Fruit fly (Drosophila melanogaster) S2 (cell line): Measurements from ENCODE around the gene CG13722.

Experiments
- CG8478 ChIP-seq: fragments of >200 bp; optimal IDR thresholded peaks from 2 replicates; lab custom pipeline; 2018
- CTCF ChIP-seq, 2 experiments: fragments of >200 bp; optimal IDR thresholded peaks; 2 replicates each; lab custom pipeline; 2018

DNA sequence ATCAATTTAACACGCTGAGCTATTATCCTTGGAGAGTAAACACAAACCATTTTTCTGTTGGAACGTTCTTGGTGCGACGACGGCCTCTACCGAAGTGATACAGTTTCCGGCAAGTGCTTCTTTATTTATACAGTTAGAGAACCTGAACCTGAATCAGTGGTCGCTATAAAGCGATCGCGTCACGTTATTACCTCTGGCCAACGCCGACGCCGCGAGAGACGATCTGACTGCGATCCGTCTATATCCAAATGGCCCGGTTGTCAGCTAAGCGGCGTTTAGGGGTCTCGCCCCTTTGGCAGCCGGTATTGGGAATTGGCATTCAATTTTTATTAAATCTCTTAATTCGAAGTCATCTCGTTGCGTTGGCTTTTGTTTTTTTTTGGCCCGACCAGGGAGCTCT, 32.7 kb downstream of the CG13722 start, which contains the start of gene CG11345:
- TF ChIP-seq CG8478 (lab: Kevin White, UChicago), result no peak
- no peak for TF ChIP-seq CTCF (optimal IDR thresholded peaks at IDR 0.05; lab: Kevin White, UChicago)
